Worm (Caenorhabditis elegans) whole organism, young adult: ENCODE data around the gene nmur-3.

Source experiments
- B0261.1 ChIP-seq: sonication (generic microtip); optimal IDR thresholded peaks from 2 replicates; lab custom pipeline; 2016; ENCODE audit warnings: mild to moderate bottlenecking, missing genetic modification characterization, moderate library complexity, missing compliant biosample characterization
- D2030.7 ChIP-seq: fragments of 200-800 bp; sonication (Bioruptor generic); IDR thresholded peaks from 2 replicates; pipeline ENCODE4 v1.3.6; 2022; ENCODE audit warnings: missing genetic modification reagents, missing genetic modification characterization, missing compliant biosample characterization
- F23B12.7 ChIP-seq: sonication (generic microtip); optimal IDR thresholded peaks from 2 replicates; lab custom pipeline; 2017; ENCODE audit warnings: missing genetic modification characterization, mild to moderate bottlenecking, missing compliant biosample characterization, antibody characterized with exemption, moderate library complexity; ENCODE audit not compliant: insufficient read depth
- F39B2.1 ChIP-seq: fragments of 200-800 bp; sonication (Bioruptor generic); IDR thresholded peaks from 2 replicates; pipeline ENCODE4 v1.3.6; 2022; ENCODE audit warnings: missing genetic modification reagents, missing genetic modification characterization, missing compliant biosample characterization
- F57A8.1 ChIP-seq: fragments of 200-800 bp; sonication (Bioruptor generic); optimal IDR thresholded peaks from 2 replicates; lab custom pipeline; 2018; ENCODE audit warnings: mild to moderate bottlenecking, missing genetic modification characterization, moderate library complexity, missing compliant biosample characterization
- K12H6.12 ChIP-seq: fragments of 200-800 bp; sonication (Bioruptor generic); optimal IDR thresholded peaks from 2 replicates; lab custom pipeline; 2018; ENCODE audit warnings: mild to moderate bottlenecking, missing genetic modification characterization, missing compliant biosample characterization
- Y67H2A.10 ChIP-seq: fragments of 200-800 bp; sonication (Bioruptor generic); conservative IDR thresholded peaks from 2 replicates; pipeline ENCODE4 v1.3.6; 2022; ENCODE audit warnings: missing genetic modification reagents, missing genetic modification characterization, missing compliant biosample characterization
- aptf-3 ChIP-seq: fragments of 200-800 bp; sonication (Bioruptor generic); IDR thresholded peaks from 2 replicates; pipeline ENCODE4 v1.3.6; 2022; ENCODE audit warnings: missing genetic modification characterization, missing compliant biosample characterization
- atf-7 ChIP-seq: sonication (generic microtip); optimal IDR thresholded peaks from 2 replicates; lab custom pipeline; 2017; ENCODE audit warnings: mild to moderate bottlenecking, missing genetic modification characterization, missing compliant biosample characterization
- athp-1 ChIP-seq: sonication (generic microtip); optimal IDR thresholded peaks from 2 replicates; lab custom pipeline; 2017; ENCODE audit warnings: mild to moderate bottlenecking, missing genetic modification characterization, missing compliant biosample characterization
- attf-3 ChIP-seq: fragments of 200-800 bp; sonication (Bioruptor generic); conservative IDR thresholded peaks from 2 replicates; pipeline ENCODE4 v1.3.6; 2022; ENCODE audit warnings: missing genetic modification reagents, missing genetic modification characterization, missing compliant biosample characterization
- attf-6 ChIP-seq: fragments of 200-800 bp; sonication (Bioruptor generic); IDR thresholded peaks from 2 replicates; pipeline ENCODE4 v1.3.6; 2022; ENCODE audit warnings: missing genetic modification reagents, missing genetic modification characterization, missing compliant biosample characterization
- bed-2 ChIP-seq: fragments of 200-800 bp; sonication (Bioruptor generic); IDR thresholded peaks from 2 replicates; pipeline ENCODE4 v1.3.6; 2022; ENCODE audit warnings: missing genetic modification reagents, missing genetic modification characterization, missing compliant biosample characterization
- ccch-3 ChIP-seq: fragments of 200-800 bp; sonication (Bioruptor generic); optimal IDR thresholded peaks from 2 replicates; lab custom pipeline; 2018; ENCODE audit warnings: mild to moderate bottlenecking, missing genetic modification characterization, missing compliant biosample characterization
- cebp-2 ChIP-seq: fragments of 200-800 bp; sonication (Bioruptor generic); IDR thresholded peaks from 2 replicates; pipeline ENCODE4 v1.3.6; 2022; ENCODE audit warnings: missing genetic modification characterization, missing compliant biosample characterization
- ceh-100 ChIP-seq: fragments of 200-800 bp; sonication (Bioruptor generic); IDR thresholded peaks from 2 replicates; pipeline ENCODE4 v1.3.6; 2022; ENCODE audit warnings: missing genetic modification reagents, missing genetic modification characterization, missing compliant biosample characterization
- ceh-58 ChIP-seq: fragments of 200-800 bp; sonication (Bioruptor generic); IDR thresholded peaks from 2 replicates; pipeline ENCODE4 v1.3.6; 2022; ENCODE audit warnings: missing genetic modification characterization, missing compliant biosample characterization
- ceh-91 ChIP-seq: fragments of 200-800 bp; sonication (Bioruptor generic); IDR thresholded peaks from 2 replicates; pipeline ENCODE4 v1.3.6; 2022; ENCODE audit warnings: missing genetic modification reagents, missing genetic modification characterization, missing compliant biosample characterization
- chd-7 ChIP-seq: sonication (generic microtip); optimal IDR thresholded peaks from 2 replicates; lab custom pipeline; 2016; ENCODE audit warnings: mild to moderate bottlenecking, missing genetic modification characterization, moderate library complexity, missing compliant biosample characterization
- die-1 ChIP-seq: sonication (generic microtip); optimal IDR thresholded peaks from 2 replicates; lab custom pipeline; 2016; ENCODE audit warnings: missing genotype, mild to moderate bottlenecking, missing genetic modification characterization, missing compliant biosample characterization
- dox-1 ChIP-seq: fragments of 200-800 bp; sonication (Bioruptor generic); IDR thresholded peaks from 2 replicates; pipeline ENCODE4 v1.3.6; 2022; ENCODE audit warnings: missing genetic modification reagents, missing genetic modification characterization, missing compliant biosample characterization
- dpff-1 ChIP-seq: sonication (generic microtip); optimal IDR thresholded peaks from 2 replicates; lab custom pipeline; 2017; ENCODE audit warnings: mild to moderate bottlenecking, missing genetic modification characterization, missing compliant biosample characterization
- gei-17 ChIP-seq: fragments of 200-800 bp; sonication (Bioruptor generic); optimal IDR thresholded peaks from 2 replicates; lab custom pipeline; 2018; ENCODE audit warnings: mild to moderate bottlenecking, missing genetic modification characterization, missing compliant biosample characterization
- him-1 ChIP-seq: sonication (generic microtip); optimal IDR thresholded peaks from 2 replicates; lab custom pipeline; 2016; ENCODE audit warnings: missing genotype, missing genetic modification reagents, missing genetic modification characterization, missing compliant biosample characterization
- lag-1 ChIP-seq: fragments of 200-800 bp; sonication (Bioruptor generic); IDR thresholded peaks from 2 replicates; pipeline ENCODE4 v1.3.6; 2022; ENCODE audit warnings: missing genetic modification reagents, missing genetic modification characterization, missing compliant biosample characterization
- lin-26 ChIP-seq: fragments of 200-800 bp; sonication (Bioruptor generic); IDR thresholded peaks from 2 replicates; pipeline ENCODE4 v1.3.6; 2022; ENCODE audit warnings: missing genetic modification reagents, missing genetic modification characterization, missing compliant biosample characterization
- lin-35 ChIP-seq, 3 experiments: fragments of 150-350 bp in 2 of 3; sonication (generic microtip) in 1 of 3; optimal IDR thresholded peaks; 2 replicates each; lab custom pipeline; 2014 to 2018; ENCODE audit warnings: missing biosample characterization in 3 of 3, missing genetic modification characterization in 3 of 3, missing genetic modification reagents in 3 of 3
- madf-8 ChIP-seq: fragments of 200-800 bp; sonication (Bioruptor generic); conservative IDR thresholded peaks from 2 replicates; pipeline ENCODE4 v1.3.6; 2022; ENCODE audit warnings: missing genetic modification reagents, missing genetic modification characterization, missing compliant biosample characterization
- mcd-1 ChIP-seq: fragments of 200-800 bp; sonication (Bioruptor generic); IDR thresholded peaks from 2 replicates; pipeline ENCODE4 v1.3.6; 2022; ENCODE audit warnings: missing genetic modification reagents, missing genetic modification characterization, missing compliant biosample characterization
- mes-4 ChIP-seq: sonication (generic microtip); optimal IDR thresholded peaks from 2 replicates; lab custom pipeline; 2016; ENCODE audit warnings: missing genotype, missing genetic modification characterization, missing compliant biosample characterization
- mxl-1 ChIP-seq: sonication (generic microtip); optimal IDR thresholded peaks from 2 replicates; lab custom pipeline; 2016; ENCODE audit warnings: missing genetic modification characterization, missing compliant biosample characterization
- nfya-2 ChIP-seq: fragments of 200-800 bp; sonication (Bioruptor generic); IDR thresholded peaks from 2 replicates; pipeline ENCODE4 v1.3.6; 2022; ENCODE audit warnings: missing genetic modification reagents, missing genetic modification characterization, missing compliant biosample characterization
- nhr-120 ChIP-seq: fragments of 200-800 bp; sonication (Bioruptor generic); IDR thresholded peaks from 2 replicates; pipeline ENCODE4 v1.3.6; 2022; ENCODE audit warnings: missing genetic modification characterization, missing compliant biosample characterization
- nhr-179 ChIP-seq: sonication (generic microtip); optimal IDR thresholded peaks from 2 replicates; lab custom pipeline; 2016; ENCODE audit warnings: mild to moderate bottlenecking, missing genetic modification characterization, missing compliant biosample characterization
- nhr-27 ChIP-seq: fragments of 200-800 bp; sonication (Bioruptor generic); optimal IDR thresholded peaks from 2 replicates; lab custom pipeline; 2018; ENCODE audit warnings: mild to moderate bottlenecking, missing genetic modification characterization, moderate library complexity, missing compliant biosample characterization
- nhr-90 ChIP-seq: sonication (generic microtip); optimal IDR thresholded peaks from 2 replicates; lab custom pipeline; 2016; ENCODE audit warnings: missing genotype, mild to moderate bottlenecking, missing genetic modification characterization, missing compliant biosample characterization
- pbrm-1 ChIP-seq: fragments of 200-800 bp; sonication (Bioruptor generic); IDR thresholded peaks from 2 replicates; pipeline ENCODE4 v1.3.6; 2022; ENCODE audit warnings: missing genetic modification reagents, missing genetic modification characterization, missing compliant biosample characterization
- rec-8 ChIP-seq, 2 experiments: sonication (generic microtip); optimal IDR thresholded peaks; 2 replicates each; lab custom pipeline; 2016; ENCODE audit warnings: mild to moderate bottlenecking in 2 of 2, missing genetic modification characterization in 2 of 2, missing genetic modification reagents in 2 of 2, missing genotype in 2 of 2, missing biosample characterization in 1 of 2, missing compliant biosample characterization in 1 of 2, moderate library complexity in 1 of 2
- repo-1 ChIP-seq: sonication (generic microtip); optimal IDR thresholded peaks from 2 replicates; lab custom pipeline; 2017; ENCODE audit warnings: mild to moderate bottlenecking, missing genetic modification characterization, missing compliant biosample characterization
- sdz-38 ChIP-seq: sonication (generic microtip); optimal IDR thresholded peaks from 2 replicates; lab custom pipeline; 2016; ENCODE audit warnings: missing genotype, missing genetic modification characterization, missing compliant biosample characterization
- sea-2 ChIP-seq: fragments of 200-800 bp; sonication (Bioruptor generic); IDR thresholded peaks from 2 replicates; pipeline ENCODE4 v1.3.6; 2022; ENCODE audit warnings: missing genetic modification characterization, missing compliant biosample characterization
- snpc-3.4 ChIP-seq: sonication (generic microtip); optimal IDR thresholded peaks from 2 replicates; lab custom pipeline; 2017; ENCODE audit warnings: missing genetic modification characterization, mild to moderate bottlenecking, missing compliant biosample characterization, antibody characterized with exemption, moderate library complexity, missing genotype, missing genetic modification reagents
- snpc-4 ChIP-seq, 5 experiments: fragments of 150-350 bp in 1 of 5; sonication (generic microtip) in 4 of 5; optimal IDR thresholded peaks; 2 replicates each; lab custom pipeline; 2014 to 2018; ENCODE audit warnings: missing genetic modification characterization in 5 of 5, missing biosample characterization in 3 of 5, antibody characterized with exemption in 2 of 5, mild to moderate bottlenecking in 2 of 5, missing compliant biosample characterization in 2 of 5, missing genotype in 2 of 5, moderate library complexity in 2 of 5, missing genetic modification reagents in 1 of 5
- tbp1 ChIP-seq: fragments of 200-800 bp; sonication (Bioruptor generic); optimal IDR thresholded peaks from 2 replicates; lab custom pipeline; 2018; ENCODE audit warnings: mild to moderate bottlenecking, missing genetic modification characterization, missing compliant biosample characterization
- tbx-9 ChIP-seq: sonication (generic microtip); optimal IDR thresholded peaks from 2 replicates; lab custom pipeline; 2016; ENCODE audit warnings: borderline replicate concordance, missing genetic modification characterization, inconsistent platforms, missing compliant biosample characterization
- tlf-1 ChIP-seq: fragments of 200-800 bp; sonication (Bioruptor generic); optimal IDR thresholded peaks from 2 replicates; lab custom pipeline; 2018; ENCODE audit warnings: mild to moderate bottlenecking, missing genetic modification characterization, missing compliant biosample characterization
- ztf-25 ChIP-seq: fragments of 200-800 bp; sonication (Bioruptor generic); IDR thresholded peaks from 2 replicates; pipeline ENCODE4 v1.3.6; 2022; ENCODE audit warnings: missing genetic modification reagents, missing genetic modification characterization, missing compliant biosample characterization
- ztf-3 ChIP-seq: fragments of 200-800 bp; sonication (Bioruptor generic); optimal IDR thresholded peaks from 2 replicates; lab custom pipeline; 2018; ENCODE audit warnings: mild to moderate bottlenecking, missing genetic modification characterization, missing compliant biosample characterization

Gene nmur-3

ce11 chrX:4444843-4445242, 21.5 kb upstream of the nmur-3 start (continued):
- TF ChIP-seq mcd-1 (GFP tag; lab: Robert Waterston, UW) = no peak
- TF ChIP-seq lin-35 (GFP tag; optimal IDR thresholded peaks at IDR 0.05; lab: Kevin White, UChicago) = peak in 1 of 3 experiments; percentile 20
- TF ChIP-seq dox-1 (GFP tag; lab: Robert Waterston, UW) = peak; percentile 63
- no peak for TF ChIP-seq aptf-3 (GFP tag; lab: Robert Waterston, UW)
- peak in 1 of 2 experiments; percentile 64 for TF ChIP-seq rec-8 (tag; optimal IDR thresholded peaks at IDR 0.05; lab: Kevin White, UChicago)
- TF ChIP-seq atf-7 (tag; lab: Kevin White, UChicago) = peak; percentile 13
- peak; percentile 27 for TF ChIP-seq chd-7 (tag; lab: Kevin White, UChicago)
- TF ChIP-seq Y67H2A.10 (GFP tag; lab: Robert Waterston, UW) = no peak
- peak; percentile 77 for TF ChIP-seq D2030.7 (GFP tag; lab: Robert Waterston, UW)
- TF ChIP-seq athp-1 (tag; lab: Kevin White, UChicago) = peak; percentile 46
- TF ChIP-seq F39B2.1 (GFP tag; lab: Robert Waterston, UW) = no peak
- TF ChIP-seq nhr-120 (GFP tag; lab: Robert Waterston, UW) = no peak
- TF ChIP-seq lag-1 (GFP tag; lab: Robert Waterston, UW) = no peak
- no peak for TF ChIP-seq tlf-1 (GFP tag; lab: Kevin White, UChicago)
- TF ChIP-seq dpff-1 (tag; lab: Kevin White, UChicago) = peak; percentile 2
- peak; percentile 13 for TF ChIP-seq F23B12.7 (tag; lab: Kevin White, UChicago)
- TF ChIP-seq attf-3 (GFP tag; lab: Robert Waterston, UW) = no peak
- no peak for TF ChIP-seq bed-2 (GFP tag; lab: Robert Waterston, UW)
- TF ChIP-seq ztf-3 (GFP tag; lab: Kevin White, UChicago) = no peak
- peak; percentile 79 for TF ChIP-seq nhr-90 (tag; lab: Kevin White, UChicago)
- no peak for TF ChIP-seq nfya-2 (GFP tag; lab: Robert Waterston, UW)
- TF ChIP-seq sdz-38 (tag; lab: Kevin White, UChicago) = no peak
- peak; percentile 47 for TF ChIP-seq snpc-3.4 (tag; lab: Kevin White, UChicago)
- no peak for TF ChIP-seq ceh-91
- TF ChIP-seq ceh-100 (GFP tag; lab: Robert Waterston, UW) = no peak
- no peak for TF ChIP-seq gei-17 (GFP tag; lab: Kevin White, UChicago)
- TF ChIP-seq B0261.1 (tag; lab: Kevin White, UChicago) = peak; percentile 90
- TF ChIP-seq snpc-4 (GFP tag; optimal IDR thresholded peaks at IDR 0.05; lab: Kevin White, UChicago) = peak; percentile 59
- TF ChIP-seq snpc-4 (tag; optimal IDR thresholded peaks at IDR 0.05; lab: Kevin White, UChicago) = peak in 3 of 4 experiments; percentile 23 to 81 (median 68)
- peak; percentile 81 for TF ChIP-seq pbrm-1
- no peak for TF ChIP-seq F57A8.1 (GFP tag; lab: Kevin White, UChicago)
- TF ChIP-seq ztf-25 (GFP tag; lab: Robert Waterston, UW) = 0 out of 2 replicates have a peak, but pooled peaks have one; percentile 61
- peak; percentile 40 for TF ChIP-seq mes-4 (tag; lab: Kevin White, UChicago)
- TF ChIP-seq mxl-1 (tag; lab: Kevin White, UChicago) = no peak
- TF ChIP-seq ccch-3 (GFP tag; lab: Kevin White, UChicago) = no peak
- no peak for TF ChIP-seq K12H6.12 (tag; lab: Kevin White, UChicago)
- TF ChIP-seq lin-26 (GFP tag; lab: Robert Waterston, UW) = peak; percentile 95
- no peak for TF ChIP-seq tbx-9 (tag; lab: Kevin White, UChicago)
- peak; percentile 59 for TF ChIP-seq him-1 (tag; lab: Kevin White, UChicago)
- no peak for TF ChIP-seq nhr-27 (tag; lab: Kevin White, UChicago)
- no peak for TF ChIP-seq madf-8 (GFP tag; lab: Robert Waterston, UW)
- 0 out of 2 replicates have a peak, but pooled peaks have one; percentile 12 for TF ChIP-seq sea-2 (GFP tag; lab: Robert Waterston, UW)
- 0 out of 2 replicates have a peak, but pooled peaks have one; percentile 40 for TF ChIP-seq attf-6 (GFP tag; lab: Robert Waterston, UW)
- no peak for TF ChIP-seq nhr-179
- peak; percentile 94 for TF ChIP-seq tbp1
- no peak for TF ChIP-seq repo-1 (tag; lab: Kevin White, UChicago)
- TF ChIP-seq ceh-58 (GFP tag; lab: Robert Waterston, UW) = no peak
- peak; percentile 85 for TF ChIP-seq die-1 (tag; lab: Kevin White, UChicago)
- no peak for TF ChIP-seq cebp-2 (GFP tag; lab: Robert Waterston, UW)
